Fruit fly (Drosophila melanogaster): ENCODE results near the gene CG8620.

- TF ChIP-seq pan (optimal IDR thresholded peaks at IDR 0.05) (no peak), CG8478 (optimal IDR thresholded peaks at IDR 0.05) (no peak), EcR (GFP tag; optimal IDR thresholded peaks at IDR 0.05) (no peak), usp (GFP tag; optimal IDR thresholded peaks at IDR 0.05) (no peak)
Measured at dm6 chr3L:7161310-7161709, 3.4 kb downstream of the CG8620 start.
